Worm (Caenorhabditis elegans): Measurements from ENCODE around the gene K09C8.9.

- TF ChIP-seq nhr-76 (tag; optimal IDR thresholded peaks at IDR 0.05) (no peak), lin-29 (GFP tag; IDR thresholded peaks at IDR 0.05) (no peak), pqm-1 (tag; optimal IDR thresholded peaks at IDR 0.05) (no peak), hlh-11 (tag; optimal IDR thresholded peaks at IDR 0.05) (peak; percentile 48), F37D6.2 (tag; optimal IDR thresholded peaks at IDR 0.05) (no peak), egl-27 (tag; optimal IDR thresholded peaks at IDR 0.05) (no peak), zag-1 (tag; optimal IDR thresholded peaks at IDR 0.05) (no peak), ceh-20 (GFP tag; IDR thresholded peaks at IDR 0.05) (no peak), dve-1 (tag; optimal IDR thresholded peaks at IDR 0.05; ENCODE audit: insufficient read depth) (peak; percentile 29), snpc-4 (tag; optimal IDR thresholded peaks at IDR 0.05) (no peak), mdl-1 (tag; optimal IDR thresholded peaks at IDR 0.05) (no peak), zip-11 (GFP tag; IDR thresholded peaks at IDR 0.05) (no peak), nhr-77 (tag; optimal IDR thresholded peaks at IDR 0.05) (no peak), hmg-1.1 (GFP tag; IDR thresholded peaks at IDR 0.05) (peak; percentile 42; the same call in 1 of the 2 replicates)
Measured at ce11 chrX:10990159-10990854, 22.7 kb upstream of the K09C8.9 start.
